Worm (Caenorhabditis elegans) whole organism, L4 larva: ENCODE measurements around the gene bli-6.
A peak's percentile ranks its signal among the peaks of the same experiment; 100 is the strongest.

Experiments
- F44E2.7 ChIP-seq: fragments of 200-800 bp; sonication (Bioruptor generic); IDR thresholded peaks from 2 replicates; pipeline ENCODE4 v2.1.2; 2022; ENCODE audit warnings: missing genetic modification characterization, missing compliant biosample characterization
- F49E8.2 ChIP-seq: sonication (generic microtip); optimal IDR thresholded peaks from 2 replicates; lab custom pipeline; 2016; ENCODE audit warnings: missing compliant biosample characterization, mild to moderate bottlenecking, missing genetic modification characterization, borderline replicate concordance
- T26A8.4 ChIP-seq: fragments of 200-800 bp; sonication (Bioruptor generic); IDR thresholded peaks from 2 replicates; pipeline ENCODE4 v1.3.6; 2022; ENCODE audit warnings: missing genetic modification characterization, missing compliant biosample characterization
- Y5F2A.4 ChIP-seq: fragments of 200-800 bp; sonication (Bioruptor generic); optimal IDR thresholded peaks from 2 replicates; lab custom pipeline; 2018; ENCODE audit warnings: mild to moderate bottlenecking, missing genetic modification characterization, missing compliant biosample characterization
- aha-1 ChIP-seq: fragments of 150-350 bp; peaks from one replicate; lab custom pipeline; 2014; ENCODE audit warnings: missing biosample characterization, missing genetic modification characterization
- arid-1 ChIP-seq: fragments of 200-800 bp; sonication (Bioruptor generic); conservative IDR thresholded peaks from 2 replicates; pipeline ENCODE4 v1.3.6; 2022; ENCODE audit warnings: missing genetic modification reagents, missing genetic modification characterization, missing compliant biosample characterization
- ces-1 ChIP-seq: fragments of 150-350 bp; sonication (generic microtip); optimal IDR thresholded peaks from 4 replicates; lab custom pipeline; 2014; ENCODE audit warnings: missing biosample characterization, missing genetic modification reagents, missing genetic modification characterization
- cey-2 ChIP-seq: sonication (generic microtip); optimal IDR thresholded peaks from 3 replicates; lab custom pipeline; 2017; ENCODE audit warnings: missing genetic modification characterization, mild to moderate bottlenecking, missing compliant biosample characterization, antibody characterized with exemption, borderline replicate concordance; ENCODE audit not compliant: insufficient read depth
- ctbp-1 ChIP-seq: fragments of 200-800 bp; sonication (Bioruptor generic); IDR thresholded peaks from 2 replicates; pipeline ENCODE4 v1.3.6; 2022; ENCODE audit warnings: missing genetic modification reagents, missing genetic modification characterization, missing compliant biosample characterization
- daf-12 ChIP-seq: fragments of 150-350 bp; optimal IDR thresholded peaks from 2 replicates; lab custom pipeline; 2014; ENCODE audit warnings: missing biosample characterization, missing genetic modification reagents, missing genetic modification characterization
- daf-16 ChIP-seq, 3 experiments: sonication (generic microtip); optimal IDR thresholded peaks; 2 replicates each; lab custom pipeline; 2016 to 2017; ENCODE audit warnings: missing genetic modification characterization in 3 of 3, missing genetic modification reagents in 3 of 3, mild to moderate bottlenecking in 2 of 3, missing compliant biosample characterization in 2 of 3, missing biosample characterization in 1 of 3, moderate library complexity in 1 of 3
- daf-8 ChIP-seq: fragments of 200-800 bp; sonication (Bioruptor generic); IDR thresholded peaks from 2 replicates; pipeline ENCODE4 v1.3.6; 2022; ENCODE audit warnings: missing genetic modification characterization, missing compliant biosample characterization
- dmd-6 ChIP-seq: fragments of 200-800 bp; sonication (Bioruptor generic); IDR thresholded peaks from 2 replicates; pipeline ENCODE4 v1.3.6; 2022; ENCODE audit warnings: missing genetic modification reagents, missing genetic modification characterization, missing compliant biosample characterization
- dmd-8 ChIP-seq: fragments of 200-800 bp; sonication (Bioruptor generic); IDR thresholded peaks from 2 replicates; pipeline ENCODE4 v1.3.6; 2022; ENCODE audit warnings: missing genetic modification characterization, missing compliant biosample characterization
- dpl-1 ChIP-seq: fragments of 150-350 bp; optimal IDR thresholded peaks from 2 replicates; lab custom pipeline; 2014; ENCODE audit warnings: missing biosample characterization, missing genetic modification reagents, missing genetic modification characterization
- duxl-1 ChIP-seq: sonication (generic microtip); optimal IDR thresholded peaks from 2 replicates; lab custom pipeline; 2016; ENCODE audit warnings: mild to moderate bottlenecking, missing genetic modification characterization, moderate library complexity, missing compliant biosample characterization; ENCODE audit not compliant: poor library complexity
- fkh-10 ChIP-seq: fragments of 150-350 bp; optimal IDR thresholded peaks from 2 replicates; lab custom pipeline; 2014; ENCODE audit warnings: missing biosample characterization, missing genetic modification reagents, missing genetic modification characterization
- hif-1 ChIP-seq, 2 experiments: sonication (generic microtip); optimal IDR thresholded peaks; 2 replicates each; lab custom pipeline; 2016 to 2017; ENCODE audit warnings: missing compliant biosample characterization in 2 of 2, missing genetic modification characterization in 2 of 2, missing genetic modification reagents in 2 of 2, missing genotype in 2 of 2, mild to moderate bottlenecking in 1 of 2
- hlh-11 ChIP-seq: fragments of 200-800 bp; sonication (Bioruptor generic); optimal IDR thresholded peaks from 2 replicates; lab custom pipeline; 2018; ENCODE audit warnings: mild to moderate bottlenecking, missing genetic modification characterization, missing compliant biosample characterization
- lim-7 ChIP-seq: fragments of 200-800 bp; sonication (Bioruptor generic); IDR thresholded peaks from 2 replicates; pipeline ENCODE4 v1.3.6; 2022; ENCODE audit warnings: missing genetic modification characterization, missing compliant biosample characterization
- lin-1 ChIP-seq: fragments of 200-800 bp; sonication (Bioruptor generic); IDR thresholded peaks from 2 replicates; pipeline ENCODE4 v1.3.6; 2022; ENCODE audit warnings: missing genetic modification reagents, missing genetic modification characterization, missing compliant biosample characterization
- lin-13 ChIP-seq: fragments of 150-350 bp; optimal IDR thresholded peaks from 2 replicates; lab custom pipeline; 2014; ENCODE audit warnings: missing biosample characterization, missing genetic modification reagents, missing genetic modification characterization
- lin-29 ChIP-seq: fragments of 200-800 bp; sonication (Bioruptor generic); IDR thresholded peaks from 2 replicates; pipeline ENCODE4 v1.3.6; 2022; ENCODE audit warnings: missing genetic modification reagents, missing genetic modification characterization, missing compliant biosample characterization
- lin-38 ChIP-seq: fragments of 200-800 bp; sonication (Bioruptor generic); IDR thresholded peaks from 2 replicates; pipeline ENCODE4 v1.3.6; 2022; ENCODE audit warnings: missing genetic modification reagents, missing genetic modification characterization, missing compliant biosample characterization
- lsy-2 ChIP-seq, 2 experiments: fragments of 150-350 bp in 1 of 2; sonication (generic microtip) in 1 of 2; optimal IDR thresholded peaks; 2 replicates each; lab custom pipeline; 2014 to 2017; ENCODE audit warnings: missing biosample characterization in 2 of 2, missing genetic modification characterization in 2 of 2
- mdl-1 ChIP-seq, 2 experiments: fragments of 150-350 bp in 1 of 2; sonication (generic microtip) in 1 of 2; optimal IDR thresholded peaks; 2 replicates each; lab custom pipeline; 2014 to 2017; ENCODE audit warnings: missing biosample characterization in 2 of 2, missing genetic modification characterization in 2 of 2
- mes-2 ChIP-seq: sonication (generic microtip); optimal IDR thresholded peaks from 2 replicates; lab custom pipeline; 2016; ENCODE audit warnings: missing genotype, mild to moderate bottlenecking, missing genetic modification characterization, missing compliant biosample characterization; ENCODE audit not compliant: poor library complexity, severe bottlenecking
- nhr-11 ChIP-seq: fragments of 150-350 bp; optimal IDR thresholded peaks from 2 replicates; lab custom pipeline; 2014; ENCODE audit warnings: missing biosample characterization, missing genetic modification characterization
- nhr-237 ChIP-seq: sonication (generic microtip); optimal IDR thresholded peaks from 2 replicates; lab custom pipeline; 2017; ENCODE audit warnings: missing biosample characterization, missing genetic modification characterization
- nhr-48 ChIP-seq: sonication (generic microtip); optimal IDR thresholded peaks from 2 replicates; lab custom pipeline; 2016; ENCODE audit warnings: mild to moderate bottlenecking, missing genetic modification characterization, missing compliant biosample characterization
- pqm-1 ChIP-seq: sonication (generic microtip); optimal IDR thresholded peaks from 2 replicates; lab custom pipeline; 2017; ENCODE audit warnings: missing biosample characterization, missing genetic modification characterization
- saeg-2 ChIP-seq: fragments of 200-800 bp; sonication (Bioruptor generic); IDR thresholded peaks from 2 replicates; pipeline ENCODE4 v1.3.6; 2022; ENCODE audit warnings: missing genetic modification reagents, missing genetic modification characterization, missing compliant biosample characterization
- sdz-12 ChIP-seq: fragments of 200-800 bp; sonication (Bioruptor generic); optimal IDR thresholded peaks from 2 replicates; lab custom pipeline; 2018; ENCODE audit warnings: mild to moderate bottlenecking, missing genetic modification characterization, missing compliant biosample characterization
- snpc-1.2 ChIP-seq: fragments of 200-800 bp; sonication (Bioruptor generic); IDR thresholded peaks from 2 replicates; pipeline ENCODE4 v1.3.6; 2022; ENCODE audit warnings: missing genetic modification reagents, missing genetic modification characterization, missing compliant biosample characterization
- tra-1 ChIP-seq: fragments of 200-800 bp; sonication (Bioruptor generic); IDR thresholded peaks from 2 replicates; pipeline ENCODE4 v1.3.6; 2022; ENCODE audit warnings: missing genetic modification reagents, missing genetic modification characterization, missing compliant biosample characterization
- zag-1 ChIP-seq: fragments of 150-350 bp; optimal IDR thresholded peaks from 2 replicates; lab custom pipeline; 2014; ENCODE audit warnings: missing biosample characterization, missing genetic modification characterization
- zfp-3 ChIP-seq: fragments of 200-800 bp; sonication (Bioruptor generic); conservative IDR thresholded peaks from 2 replicates; pipeline ENCODE4 v1.3.6; 2022; ENCODE audit warnings: missing genetic modification reagents, missing genetic modification characterization, missing compliant biosample characterization

The bli-6 gene

ce11 chrIV:6363604-6364003, 13.3 kb upstream of the bli-6 start:
- TF ChIP-seq F49E8.2 (tag; lab: Kevin White, UChicago) (no peak), lim-7 (GFP tag; lab: Robert Waterston, UW) (no peak), nhr-11 (tag; lab: Kevin White, UChicago) (no peak), hif-1 (tag; optimal IDR thresholded peaks at IDR 0.05; lab: Kevin White, UChicago) (no peak), cey-2 (tag; lab: Kevin White, UChicago) (no peak), mdl-1 (tag; optimal IDR thresholded peaks at IDR 0.05; lab: Kevin White, UChicago) (no peak)

ce11 chrIV:6365045-6365444, 11.8 kb upstream of the bli-6 start, which contains the start of gene Y73B6BL.270:
Y73B6BL.270 (plus strand) TSS chrIV:6365345.
- TF ChIP-seq lin-13 (GFP tag; lab: Kevin White, UChicago) (no peak), zag-1 (tag; lab: Kevin White, UChicago) (no peak), hlh-11 (tag; lab: Kevin White, UChicago) (no peak), dmd-8 (GFP tag; lab: Robert Waterston, UW) (no peak), ctbp-1 (no peak), sdz-12 (GFP tag; lab: Kevin White, UChicago) (no peak), aha-1 (tag; lab: Kevin White, UChicago) (no peak), daf-12 (tag; lab: Kevin White, UChicago) (no peak), zfp-3 (GFP tag; lab: Robert Waterston, UW) (no peak), T26A8.4 (no peak)

DNA sequence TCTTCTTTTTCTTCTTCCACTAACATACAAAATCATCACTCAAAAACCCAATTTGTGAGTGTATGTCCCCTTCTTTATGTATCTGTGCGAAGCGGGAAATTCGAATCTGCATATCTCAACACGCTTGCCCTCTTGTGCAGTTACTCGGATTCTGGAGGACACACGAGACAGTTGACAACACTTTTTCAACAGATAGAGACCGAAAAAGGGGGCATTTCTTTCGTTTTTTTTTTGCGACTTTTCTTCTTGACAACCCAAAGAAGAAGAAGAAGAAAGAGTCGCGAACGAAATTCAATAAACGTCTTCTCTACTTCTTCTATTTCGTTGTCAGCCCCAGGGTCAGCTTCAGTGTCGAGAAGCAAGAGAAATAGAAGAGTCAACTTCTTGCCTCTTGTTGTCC, 10.8 kb upstream of the bli-6 start:
- no peak for TF ChIP-seq fkh-10 (GFP tag; lab: Kevin White, UChicago)
- TF ChIP-seq arid-1 (GFP tag; lab: Robert Waterston, UW): no peak
- peak; percentile 61 for TF ChIP-seq ces-1 (GFP tag; lab: Kevin White, UChicago)
- TF ChIP-seq, all 104 proteins: peak for 1

DNA sequence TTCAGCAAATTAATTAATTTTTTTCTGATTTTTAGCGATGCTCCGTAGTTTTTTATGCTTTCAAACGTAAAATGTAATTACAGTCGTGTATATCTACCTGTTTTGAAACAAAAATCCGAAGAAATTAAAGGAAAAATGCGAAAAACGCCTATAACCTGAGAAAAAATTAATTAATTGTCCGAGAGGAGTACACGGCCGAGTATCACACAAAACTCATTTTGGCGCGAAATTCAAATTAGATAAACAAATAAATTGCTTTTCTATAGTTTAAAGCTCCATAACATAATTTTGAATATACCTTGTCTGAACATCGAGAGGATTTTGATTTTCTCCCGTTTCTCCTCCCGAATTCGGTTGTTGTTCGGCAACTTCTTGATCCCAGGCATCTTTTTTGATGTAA, 7.4 kb upstream of the bli-6 start:
- TF ChIP-seq daf-8 (GFP tag; lab: Robert Waterston, UW) (no peak), pqm-1 (tag; lab: Kevin White, UChicago) (no peak), F44E2.7 (GFP tag; lab: Robert Waterston, UW) (no peak), mes-2 (tag; lab: Kevin White, UChicago) (peak; percentile 83), hif-1 (tag; optimal IDR thresholded peaks at IDR 0.05; lab: Kevin White, UChicago) (peak in 1 of 2 experiments; percentile 10), lin-1 (GFP tag; lab: Robert Waterston, UW) (no peak), nhr-48 (no peak), lin-29 (GFP tag; lab: Robert Waterston, UW) (no peak), dpl-1 (GFP tag; lab: Kevin White, UChicago) (peak; percentile 91), saeg-2 (GFP tag; lab: Robert Waterston, UW) (no peak), dmd-6 (GFP tag; lab: Robert Waterston, UW) (0 out of 2 replicates have a peak, but pooled peaks have one; percentile 12), nhr-11 (tag; lab: Kevin White, UChicago) (no peak), lsy-2 (tag; optimal IDR thresholded peaks at IDR 0.05; lab: Kevin White, UChicago) (peak in 1 of 2 experiments; percentile 52), tra-1 (GFP tag; lab: Robert Waterston, UW) (no peak), Y5F2A.4 (GFP tag; lab: Kevin White, UChicago) (no peak), lin-38 (peak; percentile 46), duxl-1 (no peak), daf-16 (GFP tag; optimal IDR thresholded peaks at IDR 0.05; lab: Kevin White, UChicago) (no peak), daf-16 (tag; optimal IDR thresholded peaks at IDR 0.05; lab: Kevin White, UChicago) (no peak), nhr-237 (no peak), snpc-1.2 (GFP tag; lab: Robert Waterston, UW) (0 out of 2 replicates have a peak, but pooled peaks have one; percentile 38), aha-1 (tag; lab: Kevin White, UChicago) (no peak)
